Worm (Caenorhabditis elegans): ENCODE results near the gene nhr-127.

Gene nhr-127

DNA sequence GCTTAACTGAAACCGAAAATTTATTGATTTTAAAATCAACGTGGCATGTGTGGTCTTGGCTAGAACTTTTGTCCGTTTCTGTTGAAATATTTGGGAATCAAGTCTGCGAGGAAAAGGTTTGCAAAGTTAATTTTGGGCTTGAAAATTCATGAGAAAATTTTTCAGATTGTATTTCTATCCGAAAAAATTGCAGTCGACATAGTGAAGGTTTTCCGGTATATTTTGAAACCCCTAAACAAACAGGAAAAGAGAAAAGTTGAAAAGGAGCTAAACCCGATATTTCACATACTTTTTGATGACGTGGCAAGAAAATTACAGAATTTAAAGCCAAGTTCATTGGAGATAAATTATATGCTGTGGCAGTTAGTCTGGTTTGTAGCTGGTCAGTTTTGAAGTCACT lies at the start of gene nhr-127:
Gene nhr-127 (plus strand): TSS at position 301 of the 400 bp plus-strand sequence.
- no peak for TF ChIP-seq nhr-237 (tag; optimal IDR thresholded peaks at IDR 0.05)
- TF ChIP-seq lin-13 (tag; optimal IDR thresholded peaks at IDR 0.05), result no peak
- no peak for TF ChIP-seq blmp-1 (tag; optimal IDR thresholded peaks at IDR 0.05)
- TF ChIP-seq unc-120 (tag; optimal IDR thresholded peaks at IDR 0.05; ENCODE audit: poor library complexity, severe bottlenecking), result no peak
- no peak for TF ChIP-seq nhr-76 (tag; optimal IDR thresholded peaks at IDR 0.05)
- no peak for TF ChIP-seq bed-3 (GFP tag; optimal IDR thresholded peaks at IDR 0.05)

DNA sequence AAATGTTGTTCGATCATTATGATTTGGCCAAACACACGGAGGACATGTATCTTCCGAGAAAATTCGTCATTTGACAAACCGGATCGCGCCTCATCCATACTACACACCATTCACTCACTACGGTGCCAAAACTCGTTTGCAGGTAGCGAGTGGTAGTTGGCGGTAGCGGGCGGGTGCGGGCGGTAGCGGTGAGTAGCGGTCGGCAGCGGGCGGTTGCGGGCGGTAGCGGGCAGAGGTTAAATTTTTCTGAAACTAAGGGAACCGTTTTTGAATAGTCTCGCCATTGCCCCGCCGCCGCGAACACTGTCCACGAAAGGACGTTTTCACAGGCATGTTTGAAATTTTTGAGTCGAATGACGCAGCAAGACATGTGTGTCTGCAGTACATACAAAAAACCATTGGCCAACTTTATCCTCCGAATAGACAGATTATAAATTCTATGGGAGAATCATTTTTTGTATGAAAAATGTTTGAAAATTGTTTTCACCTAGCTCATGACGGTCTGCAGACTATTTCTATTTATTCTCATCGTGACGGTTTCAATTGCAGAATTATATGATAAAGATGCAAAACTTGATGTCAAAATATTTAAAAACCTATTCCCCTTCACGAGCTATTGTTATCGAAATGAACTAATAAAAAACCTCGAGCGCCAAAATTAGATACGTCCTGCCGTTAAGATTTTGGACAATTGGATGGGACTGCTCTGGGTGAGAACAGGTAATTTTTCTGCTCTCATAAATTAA lies 49.4 kb upstream of the nhr-127 start, which contains the start of gene F11A5.16:
Gene F11A5.16 (plus strand): TSS at position 696 of the 746 bp plus-strand sequence.
- TF ChIP-seq unc-62 (GFP tag; optimal IDR thresholded peaks at IDR 0.05), result no peak
- TF ChIP-seq unc-120 (tag; optimal IDR thresholded peaks at IDR 0.05; ENCODE audit: poor library complexity, severe bottlenecking), result no peak
- no peak for TF ChIP-seq cnd-1 (tag; optimal IDR thresholded peaks at IDR 0.05)
- TF ChIP-seq ces-1 (GFP tag; optimal IDR thresholded peaks at IDR 0.05), result no peak

DNA sequence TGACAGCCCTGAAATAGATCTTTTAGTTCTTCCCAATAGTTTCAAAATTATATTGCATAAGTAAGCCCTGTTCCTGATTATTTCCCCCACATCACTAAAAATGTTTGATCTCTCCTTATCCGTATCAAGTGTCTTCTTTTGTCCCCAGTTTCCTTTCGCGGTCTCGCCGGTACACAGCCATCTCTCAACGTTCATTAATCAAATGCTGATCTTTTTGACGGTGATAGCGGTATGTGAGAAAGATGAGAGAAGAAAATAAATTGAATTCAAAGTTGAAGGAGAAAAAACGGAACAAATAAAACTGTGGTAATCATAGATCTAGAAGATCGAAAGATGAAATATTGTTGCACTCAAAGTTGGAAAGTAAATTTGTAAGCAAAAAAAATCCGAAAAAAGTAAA lies 48.1 kb upstream of the nhr-127 start:
- TF ChIP-seq elt-3 (tag; optimal IDR thresholded peaks at IDR 0.05) (no peak), bed-3 (GFP tag; optimal IDR thresholded peaks at IDR 0.05) (no peak), unc-39 (tag; optimal IDR thresholded peaks at IDR 0.05) (no peak), lin-13 (tag; optimal IDR thresholded peaks at IDR 0.05) (no peak), ceh-39 (tag; optimal IDR thresholded peaks at IDR 0.05) (no peak), unc-62 (GFP tag; optimal IDR thresholded peaks at IDR 0.05) (no peak), elt-1 (tag; optimal IDR thresholded peaks at IDR 0.05; ENCODE audit: borderline replicate concordance, insufficient read depth) (no peak)

DNA sequence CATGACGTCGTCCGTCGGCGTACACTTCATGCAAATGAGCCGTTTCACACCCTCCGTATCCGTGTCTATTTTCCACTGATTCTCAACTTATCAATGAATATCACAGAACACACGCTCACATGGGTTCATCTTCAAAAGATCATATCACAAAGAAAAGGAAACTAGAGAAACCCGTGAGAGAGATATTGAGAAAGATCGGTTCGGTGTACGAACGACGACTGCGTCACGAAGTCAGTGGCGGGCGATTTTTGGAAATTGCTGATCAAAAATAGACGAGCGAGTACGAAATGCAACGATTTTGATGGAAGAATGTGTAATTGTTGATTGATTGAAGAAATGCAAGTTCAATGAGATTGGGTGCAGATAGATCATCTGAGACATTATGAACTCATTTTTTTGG lies 46.5 kb upstream of the nhr-127 start:
- TF ChIP-seq nhr-76 (tag; optimal IDR thresholded peaks at IDR 0.05), result no peak
- no peak for TF ChIP-seq ham-2 (GFP tag; optimal IDR thresholded peaks at IDR 0.05)
- no peak for TF ChIP-seq ztf-11 (tag; optimal IDR thresholded peaks at IDR 0.05)
- no peak for TF ChIP-seq mep-1 (tag; optimal IDR thresholded peaks at IDR 0.05)
- no peak for TF ChIP-seq ceh-83 (GFP tag; optimal IDR thresholded peaks at IDR 0.05)
- no peak for TF ChIP-seq bed-3 (GFP tag; optimal IDR thresholded peaks at IDR 0.05)
- no peak for TF ChIP-seq unc-62 (GFP tag; optimal IDR thresholded peaks at IDR 0.05)
- TF ChIP-seq mls-2 (tag; optimal IDR thresholded peaks at IDR 0.05), result no peak
- TF ChIP-seq cnd-1 (tag; optimal IDR thresholded peaks at IDR 0.05), result no peak

DNA sequence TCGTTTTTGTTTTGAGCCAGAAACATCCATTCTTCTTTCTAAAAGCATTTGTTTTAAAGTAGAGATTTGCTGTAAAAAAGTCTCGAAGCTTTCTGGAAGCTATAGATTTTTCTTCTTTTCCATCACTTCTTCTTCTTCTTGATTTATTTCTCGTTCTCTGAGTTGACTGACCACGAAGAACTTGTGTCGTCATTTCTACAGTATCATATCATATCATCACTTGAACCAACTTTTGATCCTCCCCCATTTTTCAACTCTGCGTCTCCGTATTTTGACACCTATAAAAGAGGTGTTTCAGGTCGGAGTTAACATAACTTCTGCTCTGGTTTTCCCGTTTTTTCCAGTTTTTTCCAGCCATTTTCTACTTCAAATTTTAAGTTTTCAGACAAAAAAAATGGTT lies 45.3 kb upstream of the nhr-127 start, which contains the start of gene F11A5.9:
Gene F11A5.9 (plus strand): TSS at position 386 of the 400 bp plus-strand sequence.
- no peak for TF ChIP-seq unc-120 (tag; optimal IDR thresholded peaks at IDR 0.05; ENCODE audit: poor library complexity, severe bottlenecking)
- TF ChIP-seq lin-32 (GFP tag; optimal IDR thresholded peaks at IDR 0.05), result no peak
- TF ChIP-seq ztf-11 (tag; optimal IDR thresholded peaks at IDR 0.05), result no peak
- TF ChIP-seq mls-2 (tag; optimal IDR thresholded peaks at IDR 0.05), result no peak
- no peak for TF ChIP-seq elt-1 (tag; optimal IDR thresholded peaks at IDR 0.05; ENCODE audit: borderline replicate concordance, insufficient read depth)

DNA sequence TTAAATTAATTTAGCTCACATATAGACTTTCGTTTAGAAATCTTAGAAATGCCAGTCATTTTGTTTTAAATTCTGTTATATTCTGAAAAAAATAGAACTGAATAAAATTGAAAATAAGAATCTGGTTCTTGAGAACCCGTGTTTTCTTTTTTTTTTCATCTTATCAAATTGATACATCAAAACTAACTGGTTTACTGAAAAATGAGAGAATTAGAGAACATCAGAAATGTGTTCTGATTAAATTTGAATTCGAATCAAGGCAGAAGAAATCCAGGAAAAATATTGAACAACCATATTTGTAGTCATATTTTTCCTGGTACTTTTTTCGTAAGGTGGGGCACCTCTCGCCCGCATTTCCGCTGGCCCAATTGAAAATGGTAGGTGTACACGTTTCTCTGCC lies 41.3 kb upstream of the nhr-127 start, which contains the start of gene F11A5.15:
Gene F11A5.15 (minus strand): TSS at position 101 of the 400 bp plus-strand sequence.
- no peak for TF ChIP-seq zip-8 (tag; optimal IDR thresholded peaks at IDR 0.05)
- TF ChIP-seq ztf-11 (tag; optimal IDR thresholded peaks at IDR 0.05), result no peak
- TF ChIP-seq M03D4.4 (tag; optimal IDR thresholded peaks at IDR 0.05), result no peak
- no peak for TF ChIP-seq mep-1 (tag; optimal IDR thresholded peaks at IDR 0.05)
- TF ChIP-seq unc-120 (tag; optimal IDR thresholded peaks at IDR 0.05; ENCODE audit: poor library complexity, severe bottlenecking), result no peak
- no peak for TF ChIP-seq drap-1 (GFP tag; optimal IDR thresholded peaks at IDR 0.05)
- no peak for TF ChIP-seq unc-39 (tag; optimal IDR thresholded peaks at IDR 0.05)
- no peak for TF ChIP-seq sptf-1 (tag; optimal IDR thresholded peaks at IDR 0.05)
- no peak for TF ChIP-seq hlh-1 (tag; optimal IDR thresholded peaks at IDR 0.05)
- no peak for TF ChIP-seq snpc-4 (tag; optimal IDR thresholded peaks at IDR 0.05)
